Worm (Caenorhabditis elegans) whole organism, L2 larva: ENCODE results near the gene fbxc-55.
"Not testable (repeated sequence)": the region's sequence is repeated elsewhere in the genome, so short reads cannot be mapped to it uniquely, and the experiment has no call there.

Source experiments
- ZK546.5 ChIP-seq: sonication (generic microtip); optimal IDR thresholded peaks from 2 replicates; lab custom pipeline; 2017; ENCODE audit warnings: missing biosample characterization, missing genetic modification characterization
- egl-27 ChIP-seq: sonication (generic microtip); optimal IDR thresholded peaks from 3 replicates; lab custom pipeline; 2017; ENCODE audit warnings: missing biosample characterization, missing genetic modification reagents, missing genetic modification characterization
- fos-1 ChIP-seq: fragments of 150-350 bp; optimal IDR thresholded peaks from 2 replicates; lab custom pipeline; 2014; ENCODE audit warnings: missing biosample characterization, missing genetic modification characterization
- mab-5 ChIP-seq: fragments of 150-350 bp; optimal IDR thresholded peaks from 2 replicates; lab custom pipeline; 2014; ENCODE audit warnings: missing biosample characterization, missing genetic modification characterization
- mdl-1 ChIP-seq, 2 experiments: fragments of 150-350 bp in 1 of 2; sonication (generic microtip) in 1 of 2; optimal IDR thresholded peaks; 2 replicates each; lab custom pipeline; 2017; ENCODE audit warnings: missing biosample characterization in 2 of 2, missing genetic modification characterization in 2 of 2
- skn-1 ChIP-seq: sonication (generic microtip); optimal IDR thresholded peaks from 2 replicates; lab custom pipeline; 2017; ENCODE audit warnings: missing biosample characterization, missing genetic modification characterization
- unc-62 ChIP-seq: fragments of 150-350 bp; optimal IDR thresholded peaks from 2 replicates; lab custom pipeline; 2014; ENCODE audit warnings: missing biosample characterization, missing genetic modification reagents, missing genetic modification characterization

ce11 chrII:3177663-3178062, 7.7 kb upstream of the fbxc-55 start, which contains the start of gene sri-40:
- TF ChIP-seq fos-1 (tag; lab: Kevin White, UChicago); mab-5; ZK546.5; unc-62 (GFP tag; lab: Kevin White, UChicago); mdl-1 (tag; optimal IDR thresholded peaks at IDR 0.05; lab: Kevin White, UChicago); skn-1 (tag; lab: Kevin White, UChicago); egl-27 (tag; lab: Kevin White, UChicago): not testable (repeated sequence)
